Worm (Caenorhabditis elegans) whole organism, L1 larva: ENCODE results near the gene rps-27.

ENCODE experiments used
- C34B4.2 ChIP-seq: sonication (generic microtip); optimal IDR thresholded peaks from 2 replicates; lab custom pipeline; 2017; ENCODE audit warnings: mild to moderate bottlenecking, missing genetic modification characterization, missing compliant biosample characterization
- F16B12.6 ChIP-seq: fragments of 150-350 bp; optimal IDR thresholded peaks from 2 replicates; lab custom pipeline; 2014; ENCODE audit warnings: missing biosample characterization, missing genetic modification characterization
- ama-1 ChIP-seq: fragments of 150-350 bp; optimal IDR thresholded peaks from 2 replicates; lab custom pipeline; 2014
- blmp-1 ChIP-seq: fragments of 150-350 bp; optimal IDR thresholded peaks from 2 replicates; lab custom pipeline; 2014; ENCODE audit warnings: missing biosample characterization, missing genetic modification characterization
- ceh-63 ChIP-seq: fragments of 200-800 bp; sonication (Bioruptor generic); optimal IDR thresholded peaks from 2 replicates; lab custom pipeline; 2018; ENCODE audit warnings: mild to moderate bottlenecking, missing genetic modification characterization, missing compliant biosample characterization
- ceh-8 ChIP-seq: fragments of 200-800 bp; sonication (Bioruptor generic); optimal IDR thresholded peaks from 2 replicates; lab custom pipeline; 2018; ENCODE audit warnings: mild to moderate bottlenecking, missing genetic modification characterization, moderate library complexity, missing compliant biosample characterization
- ceh-82 ChIP-seq, 3 experiments: fragments of 150-350 bp in 1 of 3; sonication (generic microtip) in 2 of 3; optimal IDR thresholded peaks; 2 replicates each; lab custom pipeline; 2014 to 2017; ENCODE audit warnings: missing biosample characterization in 3 of 3, missing genetic modification characterization in 3 of 3
- ceh-88 ChIP-seq: fragments of 200-800 bp; sonication (Bioruptor generic); IDR thresholded peaks from 2 replicates; pipeline ENCODE4 v1.3.6; 2022; ENCODE audit warnings: missing genetic modification characterization, missing compliant biosample characterization
- dpl-1 ChIP-seq, 3 experiments: fragments of 150-350 bp in 2 of 3; sonication (generic microtip) in 1 of 3; optimal IDR thresholded peaks; 2 replicates each; lab custom pipeline; 2014 to 2017; ENCODE audit warnings: missing biosample characterization in 3 of 3, missing genetic modification characterization in 3 of 3, missing genetic modification reagents in 3 of 3
- dsc-1 ChIP-seq: sonication (generic microtip); optimal IDR thresholded peaks from 2 replicates; lab custom pipeline; 2016; ENCODE audit warnings: mild to moderate bottlenecking, missing genetic modification characterization, missing compliant biosample characterization
- efl-1 ChIP-seq, 4 experiments: fragments of 150-350 bp; optimal IDR thresholded peaks in 3 of 4; peaks in 1 of 4; 1 replicate in 1 of 4; 2 replicates in 3 of 4; lab custom pipeline; 2014; ENCODE audit warnings: missing biosample characterization in 2 of 4, missing genetic modification characterization in 2 of 4, missing genetic modification reagents in 2 of 4
- egl-13 ChIP-seq: sonication (generic microtip); optimal IDR thresholded peaks from 2 replicates; lab custom pipeline; 2016; ENCODE audit warnings: missing genotype, missing genetic modification reagents, missing genetic modification characterization, missing compliant biosample characterization
- fkh-8 ChIP-seq: sonication (generic microtip); optimal IDR thresholded peaks from 2 replicates; lab custom pipeline; 2016; ENCODE audit warnings: mild to moderate bottlenecking, missing genetic modification characterization, missing compliant biosample characterization
- fos-1 ChIP-seq: fragments of 150-350 bp; optimal IDR thresholded peaks from 2 replicates; lab custom pipeline; 2014; ENCODE audit warnings: missing biosample characterization, missing genetic modification characterization
- lir-3 ChIP-seq: sonication (generic microtip); optimal IDR thresholded peaks from 2 replicates; lab custom pipeline; 2016; ENCODE audit warnings: mild to moderate bottlenecking, missing genetic modification characterization, moderate library complexity, missing compliant biosample characterization; ENCODE audit not compliant: poor library complexity
- lsy-2 ChIP-seq, 2 experiments: fragments of 150-350 bp; optimal IDR thresholded peaks; 2 replicates each; lab custom pipeline; 2014; ENCODE audit warnings: missing biosample characterization in 2 of 2, missing genetic modification characterization in 2 of 2
- mab-9 ChIP-seq: fragments of 200-800 bp; sonication (Bioruptor generic); IDR thresholded peaks from 2 replicates; pipeline ENCODE4 v1.3.6; 2022; ENCODE audit warnings: missing genetic modification reagents, missing genetic modification characterization, missing compliant biosample characterization
- mef-2 ChIP-seq: fragments of 150-350 bp; optimal IDR thresholded peaks from 2 replicates; lab custom pipeline; 2014; ENCODE audit warnings: missing biosample characterization, missing genetic modification characterization
- nhr-11 ChIP-seq: fragments of 150-350 bp; optimal IDR thresholded peaks from 2 replicates; lab custom pipeline; 2014; ENCODE audit warnings: missing biosample characterization, missing genetic modification characterization
- nhr-12 ChIP-seq: sonication (generic microtip); optimal IDR thresholded peaks from 2 replicates; lab custom pipeline; 2017; ENCODE audit warnings: missing biosample characterization, missing genetic modification characterization
- nhr-47 ChIP-seq: sonication (generic microtip); optimal IDR thresholded peaks from 2 replicates; lab custom pipeline; 2016; ENCODE audit warnings: mild to moderate bottlenecking, missing genetic modification characterization, moderate library complexity, missing compliant biosample characterization
- nhr-71 ChIP-seq: sonication (generic microtip); optimal IDR thresholded peaks from 2 replicates; lab custom pipeline; 2016; ENCODE audit warnings: mild to moderate bottlenecking, missing genetic modification characterization, moderate library complexity, missing compliant biosample characterization
- nhr-77 ChIP-seq: fragments of 150-350 bp; optimal IDR thresholded peaks from 2 replicates; lab custom pipeline; 2014; ENCODE audit warnings: missing biosample characterization, missing genetic modification characterization
- nhr-85 ChIP-seq: sonication (generic microtip); peaks from one replicate; lab custom pipeline; 2016; ENCODE audit warnings: missing genetic modification characterization, inconsistent platforms, missing compliant biosample characterization
- nhr-90 ChIP-seq: sonication (generic microtip); optimal IDR thresholded peaks from 2 replicates; lab custom pipeline; 2016; ENCODE audit warnings: mild to moderate bottlenecking, missing genetic modification characterization, missing compliant biosample characterization; ENCODE audit not compliant: poor library complexity
- pqm-1 ChIP-seq: sonication (generic microtip); optimal IDR thresholded peaks from 3 replicates; lab custom pipeline; 2017; ENCODE audit warnings: missing biosample characterization, missing genetic modification characterization
- rnt-1 ChIP-seq: sonication (generic microtip); optimal IDR thresholded peaks from 2 replicates; lab custom pipeline; 2016; ENCODE audit warnings: mild to moderate bottlenecking, missing genetic modification characterization, moderate library complexity, missing compliant biosample characterization
- skn-1 ChIP-seq: fragments of 150-350 bp; optimal IDR thresholded peaks from 2 replicates; lab custom pipeline; 2014; ENCODE audit warnings: missing biosample characterization, missing genetic modification characterization
- sup-37 ChIP-seq: fragments of 200-800 bp; sonication (Bioruptor generic); optimal IDR thresholded peaks from 2 replicates; lab custom pipeline; 2018; ENCODE audit warnings: mild to moderate bottlenecking, missing genetic modification characterization, missing compliant biosample characterization
- swsn-7 ChIP-seq: sonication (generic microtip); optimal IDR thresholded peaks from 2 replicates; lab custom pipeline; 2016; ENCODE audit warnings: missing genetic modification characterization, missing compliant biosample characterization
- unc-30 ChIP-seq: sonication (generic microtip); optimal IDR thresholded peaks from 2 replicates; lab custom pipeline; 2017; ENCODE audit warnings: missing biosample characterization, missing genetic modification characterization
- unc-62 ChIP-seq: fragments of 150-350 bp; optimal IDR thresholded peaks from 2 replicates; lab custom pipeline; 2014; ENCODE audit warnings: missing biosample characterization, missing genetic modification reagents, missing genetic modification characterization
- xbp-1 ChIP-seq: sonication (generic microtip); optimal IDR thresholded peaks from 2 replicates; lab custom pipeline; 2016; ENCODE audit warnings: missing genetic modification characterization, missing compliant biosample characterization
- zip-4 ChIP-seq: fragments of 200-800 bp; sonication (Bioruptor generic); optimal IDR thresholded peaks from 2 replicates; lab custom pipeline; 2018; ENCODE audit warnings: mild to moderate bottlenecking, missing genetic modification characterization, moderate library complexity, missing compliant biosample characterization
- ztf-11 ChIP-seq, 2 experiments: sonication (generic microtip); optimal IDR thresholded peaks; 2 replicates each; lab custom pipeline; 2016 to 2017; ENCODE audit warnings: missing genetic modification characterization in 2 of 2, missing biosample characterization in 1 of 2, missing compliant biosample characterization in 1 of 2
- ztf-4 ChIP-seq: fragments of 150-350 bp; optimal IDR thresholded peaks from 2 replicates; lab custom pipeline; 2014; ENCODE audit warnings: missing biosample characterization, missing genetic modification characterization

Gene rps-27

ce11 chrV:104474-104873 is 597 bp upstream of the rps-27 start, which contains the start of gene picd-1 (continued):
- TF ChIP-seq ceh-8 (GFP tag; lab: Kevin White, UChicago) (no peak), blmp-1 (tag; lab: Kevin White, UChicago) (peak; percentile 66), nhr-11 (tag; lab: Kevin White, UChicago) (no peak), ama-1 (no peak), rnt-1 (tag; lab: Kevin White, UChicago) (peak; percentile 86), egl-13 (tag; lab: Kevin White, UChicago) (peak; percentile 56), nhr-90 (peak; percentile 32), dpl-1 (GFP tag; optimal IDR thresholded peaks at IDR 0.05; lab: Kevin White, UChicago) (peak; percentile 76 to 88 (median 81)), nhr-85 (tag; lab: Kevin White, UChicago) (peak; percentile 77), ceh-63 (GFP tag; lab: Kevin White, UChicago) (no peak), pqm-1 (tag; lab: Kevin White, UChicago) (no peak), ztf-11 (tag; optimal IDR thresholded peaks at IDR 0.05; lab: Kevin White, UChicago) (no peak), ztf-4 (no peak), dsc-1 (tag; lab: Kevin White, UChicago) (peak; percentile 52), mab-9 (GFP tag; lab: Robert Waterston, UW) (no peak), fos-1 (tag; lab: Kevin White, UChicago) (peak; percentile 51), mef-2 (tag; lab: Kevin White, UChicago) (no peak)
- TF ChIP-seq, all 84 proteins: peak for 36

DNA sequence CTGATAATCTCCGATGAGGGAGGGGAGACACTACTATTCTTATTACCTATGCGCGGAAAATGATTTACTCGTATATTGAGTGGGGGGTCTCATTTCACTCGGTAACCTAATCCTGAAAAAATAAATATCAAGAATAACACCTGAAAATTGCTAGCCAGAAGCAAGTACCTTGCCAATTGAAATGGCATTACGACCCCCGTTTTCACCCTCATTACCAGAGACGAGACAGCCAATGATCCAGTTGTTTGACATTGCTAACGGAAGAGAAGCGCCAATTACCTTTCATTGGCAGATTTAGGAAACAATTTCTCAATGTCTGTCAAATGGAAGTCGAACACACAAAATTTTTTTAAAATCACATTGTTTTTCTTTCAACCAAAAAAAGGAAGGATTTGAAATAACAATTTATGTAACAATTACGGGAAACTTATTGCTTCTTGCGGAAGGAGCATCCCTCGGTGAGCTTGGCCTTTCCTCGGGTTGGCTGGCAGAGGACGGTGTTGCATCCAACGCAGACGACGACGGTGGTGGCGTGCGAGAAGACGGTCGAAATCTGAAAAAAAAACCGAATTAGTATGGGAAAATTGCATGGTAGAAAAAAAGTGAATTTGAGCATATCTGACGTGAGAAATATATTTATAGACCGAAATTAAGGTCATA is 704 bp downstream of the rps-27 start:
- TF ChIP-seq ceh-8 (GFP tag; lab: Kevin White, UChicago) = no peak
- TF ChIP-seq ztf-4 = no peak
- no peak for TF ChIP-seq nhr-12 (tag; lab: Kevin White, UChicago)
- no peak for TF ChIP-seq unc-62 (GFP tag; lab: Kevin White, UChicago)
- TF ChIP-seq nhr-47 = peak; percentile 13
- TF ChIP-seq blmp-1 (tag; lab: Kevin White, UChicago) = no peak
- no peak for TF ChIP-seq dpl-1 (GFP tag; optimal IDR thresholded peaks at IDR 0.05; lab: Kevin White, UChicago)
- TF ChIP-seq sup-37 (GFP tag; lab: Kevin White, UChicago) = no peak
- no peak for TF ChIP-seq zip-4 (GFP tag; lab: Kevin White, UChicago)
- no peak for TF ChIP-seq nhr-11 (tag; lab: Kevin White, UChicago)
- no peak for TF ChIP-seq skn-1 (tag; lab: Kevin White, UChicago)
- TF ChIP-seq nhr-85 (tag; lab: Kevin White, UChicago) = peak; percentile 20
- TF ChIP-seq fos-1 (tag; lab: Kevin White, UChicago) = no peak
- TF ChIP-seq nhr-90 = no peak
- peak in 1 of 2 experiments; percentile 17 for TF ChIP-seq lsy-2 (tag; optimal IDR thresholded peaks at IDR 0.05; lab: Kevin White, UChicago)
- no peak for TF ChIP-seq pqm-1 (tag; lab: Kevin White, UChicago)

DNA sequence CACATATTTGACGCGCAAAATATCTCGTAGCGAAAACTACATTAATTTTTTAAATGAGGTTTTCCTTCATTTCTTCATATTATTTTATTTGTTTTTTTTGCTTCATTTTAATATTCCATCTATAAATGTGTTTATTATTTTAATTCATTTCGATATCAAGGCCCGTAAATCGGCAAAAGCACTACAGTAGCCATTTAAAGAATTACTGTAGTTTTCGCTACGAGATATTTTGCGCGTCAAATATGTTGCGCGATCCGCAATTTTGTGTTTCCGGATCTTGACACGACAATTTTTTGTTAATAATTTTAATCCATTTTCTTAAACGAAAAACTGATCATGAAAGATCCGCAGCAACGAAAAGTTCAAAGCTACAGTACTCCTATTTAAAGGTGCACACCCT is 1.7 kb downstream of the rps-27 start:
- TF ChIP-seq ceh-82 (tag; optimal IDR thresholded peaks at IDR 0.05; lab: Kevin White, UChicago) (no peak), efl-1 (optimal IDR thresholded peaks at IDR 0.05; lab: Kevin White, UChicago) (no peak), efl-1 (GFP tag; optimal IDR thresholded peaks at IDR 0.05 in 1 of 2; lab: Kevin White, UChicago) (peak in 1 of 2 experiments; percentile 27), unc-30 (tag; lab: Kevin White, UChicago) (no peak), lir-3 (tag; lab: Kevin White, UChicago) (no peak), ztf-4 (no peak), F16B12.6 (no peak), swsn-7 (tag; lab: Kevin White, UChicago) (no peak), C34B4.2 (tag; lab: Kevin White, UChicago) (no peak)

ce11 chrV:83732-84131 is 20.1 kb downstream of the rps-27 start, which contains the start of gene daam-1:
TSS of gene daam-1 (minus strand) at chrV:83832.
- TF ChIP-seq rnt-1 (tag; lab: Kevin White, UChicago) = no peak
- TF ChIP-seq fkh-8 = no peak

DNA sequence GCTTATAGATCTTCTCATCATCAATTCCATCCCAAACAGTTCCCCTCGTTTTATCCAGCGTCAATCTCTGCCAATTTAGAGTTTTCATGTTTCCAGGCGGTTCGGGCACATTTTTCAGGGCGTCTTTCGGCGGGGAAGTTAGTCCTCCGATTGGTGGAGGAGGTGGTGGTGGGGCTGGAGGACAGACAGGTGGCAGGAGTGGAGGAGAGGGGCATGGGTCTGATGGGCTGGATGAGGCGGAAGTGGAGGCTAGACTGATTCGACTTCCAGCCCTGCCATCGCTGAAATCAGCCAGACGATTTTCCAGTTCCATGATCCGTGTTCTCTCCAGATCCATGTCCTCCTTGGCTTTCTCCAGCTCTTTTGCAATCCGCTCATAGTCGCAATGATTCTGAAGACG is 35.8 kb downstream of the rps-27 start:
- no peak for TF ChIP-seq nhr-77 (tag; lab: Kevin White, UChicago)
- no peak for TF ChIP-seq ceh-82 (tag; optimal IDR thresholded peaks at IDR 0.05; lab: Kevin White, UChicago)
- no peak for TF ChIP-seq xbp-1 (tag; lab: Kevin White, UChicago)
- TF ChIP-seq dsc-1 (tag; lab: Kevin White, UChicago) = no peak
- no peak for TF ChIP-seq efl-1 (optimal IDR thresholded peaks at IDR 0.05; lab: Kevin White, UChicago)
- TF ChIP-seq efl-1 (GFP tag; optimal IDR thresholded peaks at IDR 0.05 in 1 of 2; lab: Kevin White, UChicago) = peak in 1 of 2 experiments; percentile 10
- no peak for TF ChIP-seq nhr-71 (tag; lab: Kevin White, UChicago)
- no peak for TF ChIP-seq unc-30 (tag; lab: Kevin White, UChicago)
- no peak for TF ChIP-seq ceh-88 (GFP tag; lab: Robert Waterston, UW)
